Fruit fly (Drosophila melanogaster) whole organism, embryonic: Measurements from ENCODE around the gene wit.
A peak's percentile ranks its signal among the peaks of the same experiment; 100 is the strongest.

Experiments
- C15 ChIP-seq: fragments of 200-800 bp; sonication (Bioruptor generic); IDR thresholded peaks from 3 replicates; pipeline ENCODE4 v1.3.6; 2022; ENCODE audit warnings: missing biosample characterization, missing genetic modification characterization
- CG11085 ChIP-seq: fragments of 200-800 bp; sonication (Bioruptor generic); IDR thresholded peaks from 2 replicates; pipeline ENCODE4 v1.3.6; 2022; ENCODE audit warnings: missing biosample characterization, missing genetic modification characterization
- CG11696 ChIP-seq: fragments of 200-800 bp; sonication (Bioruptor generic); IDR thresholded peaks from 2 replicates; pipeline ENCODE4 v1.3.6; 2022; ENCODE audit warnings: missing biosample characterization, missing genetic modification characterization
- CG12236 ChIP-seq: fragments of 200-800 bp; sonication (Bioruptor generic); optimal IDR thresholded peaks from 2 replicates; lab custom pipeline; 2016; ENCODE audit warnings: missing biosample characterization, missing genetic modification characterization
- CG12744 ChIP-seq: fragments of 200-800 bp; sonication (Bioruptor generic); optimal IDR thresholded peaks from 2 replicates; lab custom pipeline; 2016; ENCODE audit warnings: missing biosample characterization, missing genetic modification characterization
- CG13424 ChIP-seq: fragments of 200-800 bp; sonication (Bioruptor generic); optimal IDR thresholded peaks from 2 replicates; lab custom pipeline; 2019; ENCODE audit warnings: missing biosample characterization, mild to moderate bottlenecking, missing genetic modification characterization, moderate library complexity
- CG1529 ChIP-seq: fragments of 200-800 bp; sonication (Bioruptor generic); optimal IDR thresholded peaks from 3 replicates; lab custom pipeline; 2018; ENCODE audit warnings: missing biosample characterization, missing genetic modification characterization
- CG17359 ChIP-seq: fragments of 200-800 bp; sonication (Bioruptor generic); optimal IDR thresholded peaks from 3 replicates; lab custom pipeline; 2018; ENCODE audit warnings: missing biosample characterization, mild to moderate bottlenecking, missing genetic modification characterization, moderate library complexity
- CG2889 ChIP-seq: fragments of 200-800 bp; sonication (Bioruptor generic); IDR thresholded peaks from 3 replicates; pipeline ENCODE4 v1.3.6; 2022; ENCODE audit warnings: missing biosample characterization, missing genetic modification characterization
- CG3281 ChIP-seq: fragments of 200-800 bp; sonication (Bioruptor generic); optimal IDR thresholded peaks from 3 replicates; lab custom pipeline; 2017; ENCODE audit warnings: missing biosample characterization, mild to moderate bottlenecking, missing genetic modification characterization
- CG6689 ChIP-seq: fragments of 200-800 bp; sonication (Bioruptor generic); IDR thresholded peaks from 2 replicates; pipeline ENCODE4 v1.3.6; 2022; ENCODE audit warnings: missing biosample characterization, missing genetic modification characterization
- CG6765 ChIP-seq: fragments of 200-800 bp; sonication (Bioruptor generic); optimal IDR thresholded peaks from 3 replicates; lab custom pipeline; 2017; ENCODE audit warnings: missing biosample characterization, mild to moderate bottlenecking, missing genetic modification characterization
- CG6813 ChIP-seq: fragments of 200-800 bp; sonication (Bioruptor generic); optimal IDR thresholded peaks from 2 replicates; lab custom pipeline; 2017; ENCODE audit warnings: missing biosample characterization, missing genetic modification characterization, mild to moderate bottlenecking, moderate library complexity, missing genetic modification reagents
- CoRest ChIP-seq: fragments of 200-800 bp; sonication (Bioruptor generic); optimal IDR thresholded peaks from 3 replicates; lab custom pipeline; 2018; ENCODE audit warnings: missing biosample characterization, mild to moderate bottlenecking, missing genetic modification characterization, moderate library complexity
- Dfd ChIP-seq, 2 experiments: fragments of >200 bp; optimal IDR thresholded peaks; 2 replicates each; lab custom pipeline; 2017; ENCODE audit warnings: missing biosample characterization in 2 of 2, missing genetic modification characterization in 2 of 2
- Doc3 ChIP-seq: fragments of 200-800 bp; sonication (Bioruptor generic); IDR thresholded peaks from 3 replicates; pipeline ENCODE4 v1.3.6; 2022; ENCODE audit warnings: missing biosample characterization, missing genetic modification characterization; ENCODE audit not compliant: partially characterized antibody
- Fer2 ChIP-seq: fragments of 200-800 bp; sonication (Bioruptor generic); optimal IDR thresholded peaks from 2 replicates; lab custom pipeline; 2018; ENCODE audit warnings: missing biosample characterization, mild to moderate bottlenecking, missing genetic modification characterization, moderate library complexity
- HHEX ChIP-seq: fragments of 200-800 bp; sonication (Bioruptor generic); optimal IDR thresholded peaks from 3 replicates; lab custom pipeline; 2017; ENCODE audit warnings: missing biosample characterization, mild to moderate bottlenecking, missing genetic modification characterization, missing genetic modification reagents
- Max ChIP-seq: fragments of 200-800 bp; sonication (Bioruptor generic); optimal IDR thresholded peaks from 2 replicates; lab custom pipeline; 2016; ENCODE audit warnings: missing biosample characterization, mild to moderate bottlenecking, missing genetic modification characterization
- Med ChIP-seq: fragments of 200-800 bp; sonication (Bioruptor generic); peaks from one replicate; lab custom pipeline; 2016; ENCODE audit warnings: missing biosample characterization, missing genetic modification characterization, mild to moderate bottlenecking, inconsistent platforms, moderate library complexity
- NfI ChIP-seq: fragments of 200-800 bp; sonication (Bioruptor generic); optimal IDR thresholded peaks from 3 replicates; lab custom pipeline; 2018; ENCODE audit warnings: missing biosample characterization, mild to moderate bottlenecking, missing genetic modification characterization, moderate library complexity
- Six4 ChIP-seq: fragments of 200-800 bp; sonication (Bioruptor generic); optimal IDR thresholded peaks from 2 replicates; lab custom pipeline; 2016; ENCODE audit warnings: missing biosample characterization, missing genetic modification characterization
- Stat92E ChIP-seq, 3 experiments: fragments of >200 bp in 2 of 3; fragments of 200-800 bp in 1 of 3; sonication (Bioruptor generic) in 1 of 3; optimal IDR thresholded peaks; 2 replicates each; lab custom pipeline; 2017 to 2019; ENCODE audit warnings: missing biosample characterization in 3 of 3, missing genetic modification characterization in 3 of 3, mild to moderate bottlenecking in 1 of 3, moderate library complexity in 1 of 3
- Tbp ChIP-seq: fragments of >200 bp; optimal IDR thresholded peaks from 2 replicates; lab custom pipeline; 2018; ENCODE audit warnings: missing biosample characterization, missing genetic modification characterization
- Trl ChIP-seq, 3 experiments: fragments of >200 bp in 2 of 3; fragments of 200-800 bp in 1 of 3; sonication (Bioruptor generic) in 1 of 3; optimal IDR thresholded peaks; 2 replicates in 1 of 3; 3 replicates in 2 of 3; lab custom pipeline; 2016 to 2017; ENCODE audit warnings: missing biosample characterization in 1 of 3, missing genetic modification characterization in 1 of 3
- ara ChIP-seq: fragments of 200-800 bp; sonication (Bioruptor generic); IDR thresholded peaks from 2 replicates; pipeline ENCODE4 v1.3.6; 2022; ENCODE audit warnings: missing biosample characterization, missing genetic modification characterization
- ase ChIP-seq: fragments of 200-800 bp; sonication (Bioruptor generic); IDR thresholded peaks from 3 replicates; pipeline ENCODE4 v1.3.6; 2022; ENCODE audit warnings: missing biosample characterization, missing genetic modification characterization
- cad ChIP-seq: fragments of >200 bp; optimal IDR thresholded peaks from 2 replicates; lab custom pipeline; 2017; ENCODE audit warnings: missing biosample characterization, missing genetic modification characterization
- dysf ChIP-seq: fragments of 200-800 bp; sonication (Bioruptor generic); IDR thresholded peaks from 3 replicates; pipeline ENCODE4 v1.3.6; 2022; ENCODE audit warnings: missing biosample characterization, missing genetic modification characterization
- fd96Cb ChIP-seq: fragments of 200-800 bp; sonication (Bioruptor generic); optimal IDR thresholded peaks from 2 replicates; lab custom pipeline; 2018; ENCODE audit warnings: missing biosample characterization, mild to moderate bottlenecking, missing genetic modification characterization, moderate library complexity
- gcm ChIP-seq: fragments of 200-800 bp; sonication (Bioruptor generic); optimal IDR thresholded peaks from 2 replicates; lab custom pipeline; 2019; ENCODE audit warnings: missing biosample characterization, mild to moderate bottlenecking, missing genetic modification characterization, moderate library complexity
- grn ChIP-seq: fragments of 200-800 bp; sonication (Bioruptor generic); optimal IDR thresholded peaks from 3 replicates; lab custom pipeline; 2017; ENCODE audit warnings: missing biosample characterization, missing genetic modification characterization
- hkb ChIP-seq, 2 experiments: fragments of 200-800 bp in 1 of 2; fragments of >200 bp in 1 of 2; sonication (Bioruptor generic) in 1 of 2; IDR thresholded peaks in 1 of 2; optimal IDR thresholded peaks in 1 of 2; 2 replicates each; pipeline versions ENCODE4 v1.3.6 to Lab custom; 2017 to 2022; ENCODE audit warnings: missing biosample characterization in 1 of 2, missing genetic modification characterization in 1 of 2
- kay ChIP-seq: fragments of 200-800 bp; sonication (Bioruptor generic); optimal IDR thresholded peaks from 2 replicates; lab custom pipeline; 2016; ENCODE audit warnings: missing biosample characterization, missing genetic modification characterization
- ken ChIP-seq: fragments of 200-800 bp; sonication (Bioruptor generic); IDR thresholded peaks from 3 replicates; pipeline ENCODE4 v1.3.6; 2022; ENCODE audit warnings: missing biosample characterization, missing genetic modification characterization
- lab ChIP-seq: fragments of 200-800 bp; sonication (Bioruptor generic); optimal IDR thresholded peaks from 3 replicates; lab custom pipeline; 2017; ENCODE audit warnings: missing biosample characterization, missing genetic modification characterization, mild to moderate bottlenecking, moderate library complexity, missing genetic modification reagents
- otp ChIP-seq: fragments of 200-800 bp; sonication (Bioruptor generic); IDR thresholded peaks from 3 replicates; pipeline ENCODE4, ENCODE4 v1.3.6; 2022; ENCODE audit warnings: missing biosample characterization, missing genetic modification characterization
- pho ChIP-seq: fragments of 200-800 bp; sonication (Bioruptor generic); optimal IDR thresholded peaks from 2 replicates; lab custom pipeline; 2016; ENCODE audit warnings: missing biosample characterization, missing genetic modification characterization
- prd ChIP-seq, 3 experiments: fragments of >200 bp in 2 of 3; fragments of 200-800 bp in 1 of 3; sonication (Bioruptor generic) in 1 of 3; optimal IDR thresholded peaks in 2 of 3; IDR thresholded peaks in 1 of 3; 2 replicates in 2 of 3; 3 replicates in 1 of 3; pipeline versions ENCODE4 v1.3.6 to Lab custom; 2017 to 2022; ENCODE audit warnings: missing biosample characterization in 1 of 3, missing genetic modification characterization in 1 of 3
- psq ChIP-seq: fragments of 200-800 bp; sonication (Bioruptor generic); optimal IDR thresholded peaks from 2 replicates; lab custom pipeline; 2017; ENCODE audit warnings: missing biosample characterization, missing genetic modification characterization
- pzg ChIP-seq: fragments of 200-800 bp; sonication (Bioruptor generic); optimal IDR thresholded peaks from 3 replicates; lab custom pipeline; 2018; ENCODE audit warnings: missing biosample characterization, mild to moderate bottlenecking, missing genetic modification characterization, moderate library complexity
- sima ChIP-seq: fragments of 200-800 bp; sonication (Bioruptor generic); optimal IDR thresholded peaks from 2 replicates; lab custom pipeline; 2016; ENCODE audit warnings: missing biosample characterization, missing genetic modification characterization
- sna ChIP-seq: fragments of 200-800 bp; sonication (Bioruptor generic); IDR thresholded peaks from 2 replicates; pipeline ENCODE4 v1.3.6; 2022; ENCODE audit warnings: missing biosample characterization, missing genetic modification characterization; ENCODE audit not compliant: partially characterized antibody
- sug ChIP-seq: fragments of 200-800 bp; optimal IDR thresholded peaks from 2 replicates; lab custom pipeline; 2019; ENCODE audit warnings: missing biosample characterization, mild to moderate bottlenecking, missing genetic modification characterization, moderate library complexity
- vnd ChIP-seq: fragments of 200-800 bp; sonication (Bioruptor generic); IDR thresholded peaks from 3 replicates; pipeline ENCODE4 v1.3.6; 2022; ENCODE audit warnings: missing biosample characterization, missing genetic modification characterization; ENCODE audit not compliant: partially characterized antibody
- zen ChIP-seq: fragments of 200-800 bp; sonication (Bioruptor generic); optimal IDR thresholded peaks from 3 replicates; lab custom pipeline; 2018; ENCODE audit warnings: missing biosample characterization, mild to moderate bottlenecking, missing genetic modification characterization, moderate library complexity
- zen2 ChIP-seq: fragments of 200-800 bp; sonication (Bioruptor generic); IDR thresholded peaks from 3 replicates; pipeline ENCODE4 v1.3.6; 2022; ENCODE audit warnings: missing biosample characterization, missing genetic modification characterization; ENCODE audit not compliant: partially characterized antibody

The wit gene

DNA sequence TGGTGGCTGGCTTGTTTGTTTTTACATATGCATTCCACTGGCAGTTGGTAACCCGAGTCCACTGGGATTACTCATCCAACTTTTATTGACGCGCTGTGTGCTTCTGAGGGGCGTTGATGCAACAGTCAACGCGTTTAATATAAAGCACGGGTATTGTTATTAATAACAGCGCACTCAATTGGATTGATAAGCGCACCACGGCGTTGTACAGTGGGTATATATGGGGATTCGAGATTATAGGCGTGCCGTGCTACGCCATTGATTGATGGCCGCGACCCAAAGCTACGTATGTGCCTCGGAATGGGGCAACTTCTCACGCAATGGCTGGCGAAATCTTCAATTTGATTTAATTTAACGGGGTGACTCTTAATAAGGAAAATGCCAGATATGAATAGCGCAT is 35.6 kb upstream of the wit start (continued):
- TF ChIP-seq CG6689 (GFP tag; lab: Robert Waterston, UW) (no peak), CG12744 (GFP tag; lab: Kevin White, UChicago) (no peak), C15 (GFP tag; lab: Robert Waterston, UW) (no peak), Max (GFP tag; lab: Kevin White, UChicago) (no peak), prd (optimal IDR thresholded peaks at IDR 0.05; lab: Kevin White, UChicago) (no peak), prd (GFP tag; IDR thresholded peaks at IDR 0.05; lab: Robert Waterston, UW) (no peak), lab (GFP tag; lab: Kevin White, UChicago) (peak; percentile 27), CG12236 (GFP tag; lab: Kevin White, UChicago) (no peak), ase (GFP tag; lab: Robert Waterston, UW) (no peak), HHEX (GFP tag; lab: Kevin White, UChicago) (no peak), psq (GFP tag; lab: Kevin White, UChicago) (no peak), Med (GFP tag; lab: Kevin White, UChicago) (peak; percentile 52), cad (GFP tag; lab: Kevin White, UChicago) (no peak), Fer2 (tag; lab: Kevin White, UChicago) (no peak), CG2889 (GFP tag; lab: Robert Waterston, UW) (no peak), Dfd (GFP tag; optimal IDR thresholded peaks at IDR 0.05; lab: Kevin White, UChicago) (no peak), sna (no peak), CoRest (tag; lab: Kevin White, UChicago) (no peak), ara (GFP tag; lab: Robert Waterston, UW) (0 out of 2 replicates have a peak, but pooled peaks have one; percentile 7), otp (GFP tag; lab: Robert Waterston, UW) (no peak), sima (no peak), grn (no peak), CG11085 (GFP tag; lab: Robert Waterston, UW) (no peak), kay (no peak), hkb (optimal IDR thresholded peaks at IDR 0.05; lab: Kevin White, UChicago) (no peak), hkb (GFP tag; IDR thresholded peaks at IDR 0.05; lab: Robert Waterston, UW) (0 out of 2 replicates have a peak, but pooled peaks have one; percentile 23), CG13424 (tag; lab: Kevin White, UChicago) (no peak), CG6765 (GFP tag; lab: Kevin White, UChicago) (no peak), CG17359 (tag; lab: Kevin White, UChicago) (peak; percentile 5), vnd (no peak), zen2 (GFP tag; lab: Robert Waterston, UW) (no peak), Doc3 (GFP tag; lab: Robert Waterston, UW) (no peak)

DNA sequence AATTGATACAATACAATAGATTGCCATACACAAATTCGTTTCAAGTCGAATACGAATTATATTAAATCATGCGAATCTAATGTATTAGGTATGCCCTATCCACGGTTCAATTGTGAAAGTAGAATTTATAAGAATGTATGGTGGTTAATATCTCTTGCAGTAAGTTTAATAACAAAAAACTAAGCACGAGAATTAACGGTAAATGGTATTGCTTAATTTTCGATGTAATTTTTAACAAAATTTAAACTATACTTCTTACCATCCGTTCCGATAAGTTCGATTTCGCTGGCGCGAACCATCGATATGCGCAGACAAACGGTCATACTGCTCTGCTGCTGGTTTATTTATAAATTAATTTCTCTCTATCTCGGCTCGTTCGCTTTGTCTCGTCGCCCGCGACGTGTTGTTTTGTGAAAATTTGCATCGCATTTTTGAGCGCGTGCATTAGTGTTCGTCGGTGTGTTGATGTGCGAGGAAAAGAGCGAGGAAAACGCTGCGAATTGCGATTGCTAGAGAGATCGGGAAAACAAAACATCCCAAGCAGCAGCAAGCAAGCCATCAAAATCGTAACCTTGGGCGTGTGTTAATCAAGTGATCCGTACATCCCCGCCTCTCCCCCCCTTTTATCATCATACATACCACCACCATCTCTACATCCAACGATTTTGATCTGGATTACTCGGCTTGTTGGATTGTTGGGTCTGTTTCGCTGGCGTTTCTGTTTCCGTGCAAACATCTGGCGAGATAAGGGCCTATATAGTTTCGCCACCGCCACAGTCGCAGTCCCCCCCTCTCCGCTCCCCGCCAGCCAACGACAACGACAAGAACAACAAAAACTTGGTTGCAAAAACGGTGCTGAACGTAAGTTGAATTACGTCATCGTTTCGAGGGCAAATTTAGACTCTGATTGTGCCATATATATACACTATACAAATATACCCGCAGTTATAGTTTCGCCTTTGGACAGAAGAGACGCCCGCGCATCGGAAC is 32.0 kb upstream of the wit start, which contains the start of gene Fit1:
TSS of gene Fit1 (plus strand) at position 307 of the 990 bp plus-strand sequence.
- TF ChIP-seq pzg (GFP tag; lab: Kevin White, UChicago): peak; percentile 54
- TF ChIP-seq sug (tag; lab: Kevin White, UChicago): peak; percentile 82
- TF ChIP-seq fd96Cb (tag; lab: Kevin White, UChicago): no peak
- TF ChIP-seq CG6813 (GFP tag; lab: Kevin White, UChicago): no peak
- TF ChIP-seq zen (tag; lab: Kevin White, UChicago): no peak
- no peak for TF ChIP-seq ken (GFP tag; lab: Robert Waterston, UW)
- no peak for TF ChIP-seq Tbp (GFP tag; lab: Kevin White, UChicago)
- no peak for TF ChIP-seq CG1529 (GFP tag; lab: Kevin White, UChicago)
- no peak for TF ChIP-seq CG11085 (GFP tag; lab: Robert Waterston, UW)
- TF ChIP-seq NfI (GFP tag; lab: Kevin White, UChicago): no peak
- TF ChIP-seq CG3281 (GFP tag; lab: Kevin White, UChicago): peak; percentile 9
- peak in 1 of 2 experiments; percentile 18 for TF ChIP-seq Trl (optimal IDR thresholded peaks at IDR 0.05; lab: Kevin White, UChicago)
- TF ChIP-seq Trl (GFP tag; optimal IDR thresholded peaks at IDR 0.05; lab: Kevin White, UChicago): no peak
- no peak for TF ChIP-seq gcm (GFP tag; lab: Kevin White, UChicago)
- no peak for TF ChIP-seq pho (GFP tag; lab: Kevin White, UChicago)
- TF ChIP-seq CG11696 (GFP tag; lab: Robert Waterston, UW): no peak
- TF ChIP-seq Six4 (GFP tag; lab: Kevin White, UChicago): no peak
- no peak for TF ChIP-seq dysf
- TF ChIP-seq Stat92E (GFP tag; optimal IDR thresholded peaks at IDR 0.05; lab: Kevin White, UChicago): no peak
